Worm (Caenorhabditis elegans) whole organism, early embryonic: ENCODE results near the gene nhr-55.

ENCODE experiments used
- F13C5.2 ChIP-seq: sonication (generic microtip); optimal IDR thresholded peaks from 2 replicates; lab custom pipeline; 2017; ENCODE audit warnings: mild to moderate bottlenecking, missing genetic modification characterization, inconsistent platforms, missing compliant biosample characterization
- aly-1 ChIP-seq: sonication (generic microtip); optimal IDR thresholded peaks from 2 replicates; lab custom pipeline; 2016; ENCODE audit warnings: missing genetic modification characterization, missing compliant biosample characterization
- ama-1 ChIP-seq: fragments of 150-350 bp; optimal IDR thresholded peaks from 2 replicates; lab custom pipeline; 2014
- flt-1 ChIP-seq: fragments of 200-800 bp; sonication (Bioruptor generic); IDR thresholded peaks from 2 replicates; pipeline ENCODE4 v1.3.6; 2022; ENCODE audit warnings: missing genetic modification characterization, missing compliant biosample characterization
- hmbx-1 ChIP-seq: sonication (generic microtip); optimal IDR thresholded peaks from 2 replicates; lab custom pipeline; 2016; ENCODE audit warnings: mild to moderate bottlenecking, missing genetic modification characterization, missing compliant biosample characterization
- hnd-1 ChIP-seq: sonication (generic microtip); optimal IDR thresholded peaks from 2 replicates; lab custom pipeline; 2016; ENCODE audit warnings: missing genetic modification characterization, missing compliant biosample characterization
- tbx-11 ChIP-seq: fragments of 200-800 bp; sonication (Bioruptor generic); IDR thresholded peaks from 2 replicates; pipeline ENCODE4 v1.3.6; 2022; ENCODE audit warnings: missing genetic modification characterization, missing compliant biosample characterization
- tbx-37 ChIP-seq: fragments of 200-800 bp; sonication (Bioruptor generic); conservative IDR thresholded peaks from 2 replicates; pipeline ENCODE4 v1.3.6; 2022; ENCODE audit warnings: missing genetic modification reagents, missing genetic modification characterization, missing compliant biosample characterization
- tra-4 ChIP-seq: sonication (generic microtip); optimal IDR thresholded peaks from 2 replicates; lab custom pipeline; 2017; ENCODE audit warnings: missing genetic modification characterization, missing compliant biosample characterization

- TF ChIP-seq ama-1 (lab: Kevin White, UChicago) (no peak), tbx-11 (GFP tag; lab: Robert Waterston, UW) (no peak), F13C5.2 (tag; lab: Kevin White, UChicago) (no peak), tra-4 (no peak), hmbx-1 (tag; lab: Kevin White, UChicago) (no peak), tbx-37 (GFP tag; lab: Robert Waterston, UW) (no peak), aly-1 (no peak), hnd-1 (no peak), flt-1 (GFP tag; lab: Robert Waterston, UW) (no peak)
Observed at ce11 chrV:527602-528001, 49.6 kb downstream of the nhr-55 start, which contains the start of gene srw-108.
